Worm (Caenorhabditis elegans) whole organism, young adult: ENCODE measurements around the gene gmap-1.

Experiments used
- B0261.1 ChIP-seq: sonication (generic microtip); optimal IDR thresholded peaks from 2 replicates; lab custom pipeline; 2016; ENCODE audit warnings: mild to moderate bottlenecking, missing genetic modification characterization, moderate library complexity, missing compliant biosample characterization
- B0336.3 ChIP-seq: fragments of 200-800 bp; sonication (Bioruptor generic); IDR thresholded peaks from 2 replicates; pipeline ENCODE4 v1.3.6; 2022; ENCODE audit warnings: missing genetic modification characterization, missing compliant biosample characterization
- D2030.7 ChIP-seq: fragments of 200-800 bp; sonication (Bioruptor generic); IDR thresholded peaks from 2 replicates; pipeline ENCODE4 v1.3.6; 2022; ENCODE audit warnings: missing genetic modification reagents, missing genetic modification characterization, missing compliant biosample characterization
- F22D6.2 ChIP-seq: sonication (generic microtip); optimal IDR thresholded peaks from 2 replicates; lab custom pipeline; 2016; ENCODE audit warnings: mild to moderate bottlenecking, missing genetic modification characterization, missing compliant biosample characterization
- F23B12.7 ChIP-seq: sonication (generic microtip); optimal IDR thresholded peaks from 2 replicates; lab custom pipeline; 2017; ENCODE audit warnings: missing genetic modification characterization, mild to moderate bottlenecking, missing compliant biosample characterization, antibody characterized with exemption, moderate library complexity; ENCODE audit not compliant: insufficient read depth
- F52B5.7 ChIP-seq: sonication (generic microtip); optimal IDR thresholded peaks from 2 replicates; lab custom pipeline; 2016; ENCODE audit warnings: mild to moderate bottlenecking, missing genetic modification characterization, missing compliant biosample characterization
- F55B11.4 ChIP-seq: sonication (generic microtip); optimal IDR thresholded peaks from 2 replicates; lab custom pipeline; 2016; ENCODE audit warnings: missing compliant biosample characterization, missing genetic modification characterization, borderline replicate concordance; ENCODE audit not compliant: insufficient read depth
- T07F8.4 ChIP-seq: sonication (generic microtip); optimal IDR thresholded peaks from 2 replicates; lab custom pipeline; 2016; ENCODE audit warnings: mild to moderate bottlenecking, missing genetic modification characterization, moderate library complexity, missing compliant biosample characterization
- T26A5.8 ChIP-seq: sonication (generic microtip); optimal IDR thresholded peaks from 2 replicates; lab custom pipeline; 2016; ENCODE audit warnings: missing genetic modification characterization, missing compliant biosample characterization
- Y53G8AR.9 ChIP-seq: fragments of 200-800 bp; sonication (Bioruptor generic); conservative IDR thresholded peaks from 2 replicates; pipeline ENCODE4 v1.3.6; 2022; ENCODE audit warnings: missing genetic modification reagents, missing genetic modification characterization, missing compliant biosample characterization
- Y67H2A.10 ChIP-seq: fragments of 200-800 bp; sonication (Bioruptor generic); conservative IDR thresholded peaks from 2 replicates; pipeline ENCODE4 v1.3.6; 2022; ENCODE audit warnings: missing genetic modification reagents, missing genetic modification characterization, missing compliant biosample characterization
- Y95B8A.8 ChIP-seq: fragments of 200-800 bp; sonication (Bioruptor generic); IDR thresholded peaks from 2 replicates; pipeline ENCODE4 v1.3.6; 2022; ENCODE audit warnings: missing genetic modification reagents, missing genetic modification characterization, missing compliant biosample characterization
- ZK185.1 ChIP-seq: sonication (generic microtip); optimal IDR thresholded peaks from 2 replicates; lab custom pipeline; 2016; ENCODE audit warnings: mild to moderate bottlenecking, missing genetic modification characterization, missing compliant biosample characterization; ENCODE audit not compliant: poor library complexity, severe bottlenecking
- aptf-2 ChIP-seq: fragments of 200-800 bp; sonication (Bioruptor generic); conservative IDR thresholded peaks from 2 replicates; pipeline ENCODE4 v1.3.6; 2022; ENCODE audit warnings: missing genetic modification reagents, missing genetic modification characterization, missing compliant biosample characterization
- aptf-3 ChIP-seq: fragments of 200-800 bp; sonication (Bioruptor generic); IDR thresholded peaks from 2 replicates; pipeline ENCODE4 v1.3.6; 2022; ENCODE audit warnings: missing genetic modification characterization, missing compliant biosample characterization
- attf-5 ChIP-seq: fragments of 200-800 bp; sonication (Bioruptor generic); optimal IDR thresholded peaks from 2 replicates; lab custom pipeline; 2018; ENCODE audit warnings: mild to moderate bottlenecking, missing genetic modification characterization, missing compliant biosample characterization
- attf-6 ChIP-seq: fragments of 200-800 bp; sonication (Bioruptor generic); IDR thresholded peaks from 2 replicates; pipeline ENCODE4 v1.3.6; 2022; ENCODE audit warnings: missing genetic modification reagents, missing genetic modification characterization, missing compliant biosample characterization
- bed-1 ChIP-seq: fragments of 200-800 bp; sonication (Bioruptor generic); IDR thresholded peaks from 2 replicates; pipeline ENCODE4 v1.3.6; 2022; ENCODE audit warnings: missing genetic modification reagents, missing genetic modification characterization, missing compliant biosample characterization
- bed-2 ChIP-seq: fragments of 200-800 bp; sonication (Bioruptor generic); IDR thresholded peaks from 2 replicates; pipeline ENCODE4 v1.3.6; 2022; ENCODE audit warnings: missing genetic modification reagents, missing genetic modification characterization, missing compliant biosample characterization
- ccch-3 ChIP-seq: fragments of 200-800 bp; sonication (Bioruptor generic); optimal IDR thresholded peaks from 2 replicates; lab custom pipeline; 2018; ENCODE audit warnings: mild to moderate bottlenecking, missing genetic modification characterization, missing compliant biosample characterization
- cebp-2 ChIP-seq: fragments of 200-800 bp; sonication (Bioruptor generic); IDR thresholded peaks from 2 replicates; pipeline ENCODE4 v1.3.6; 2022; ENCODE audit warnings: missing genetic modification characterization, missing compliant biosample characterization
- ceh-40 ChIP-seq: fragments of 200-800 bp; sonication (Bioruptor generic); IDR thresholded peaks from 2 replicates; pipeline ENCODE4 v1.3.6; 2022; ENCODE audit warnings: missing genetic modification characterization, missing compliant biosample characterization
- ceh-79 ChIP-seq: sonication (generic microtip); optimal IDR thresholded peaks from 2 replicates; lab custom pipeline; 2017; ENCODE audit warnings: mild to moderate bottlenecking, missing genetic modification characterization, missing compliant biosample characterization
- ceh-91 ChIP-seq: fragments of 200-800 bp; sonication (Bioruptor generic); IDR thresholded peaks from 2 replicates; pipeline ENCODE4 v1.3.6; 2022; ENCODE audit warnings: missing genetic modification reagents, missing genetic modification characterization, missing compliant biosample characterization
- dox-1 ChIP-seq: fragments of 200-800 bp; sonication (Bioruptor generic); IDR thresholded peaks from 2 replicates; pipeline ENCODE4 v1.3.6; 2022; ENCODE audit warnings: missing genetic modification reagents, missing genetic modification characterization, missing compliant biosample characterization
- efl-1 ChIP-seq: fragments of 150-350 bp; optimal IDR thresholded peaks from 2 replicates; lab custom pipeline; 2014; ENCODE audit warnings: missing biosample characterization, missing genetic modification reagents, missing genetic modification characterization
- egl-44 ChIP-seq: fragments of 200-800 bp; sonication (Bioruptor generic); IDR thresholded peaks from 2 replicates; pipeline ENCODE4 v1.3.6; 2022; ENCODE audit warnings: missing genetic modification reagents, missing genetic modification characterization, missing compliant biosample characterization
- egrh-3 ChIP-seq: fragments of 200-800 bp; sonication (Bioruptor generic); IDR thresholded peaks from 2 replicates; pipeline ENCODE4 v1.3.6; 2022; ENCODE audit warnings: missing genetic modification reagents, missing genetic modification characterization, missing compliant biosample characterization
- ekl-4 ChIP-seq: fragments of 200-800 bp; sonication (Bioruptor generic); IDR thresholded peaks from 2 replicates; pipeline ENCODE4 v1.3.6; 2022; ENCODE audit warnings: missing genetic modification reagents, missing genetic modification characterization, missing compliant biosample characterization
- fkh-3 ChIP-seq: sonication (generic microtip); optimal IDR thresholded peaks from 2 replicates; lab custom pipeline; 2016; ENCODE audit warnings: mild to moderate bottlenecking, missing genetic modification characterization, missing compliant biosample characterization
- hmg-20 ChIP-seq: fragments of 200-800 bp; sonication (Bioruptor generic); IDR thresholded peaks from 2 replicates; pipeline ENCODE4 v1.3.6; 2022; ENCODE audit warnings: missing genetic modification reagents, missing genetic modification characterization, missing compliant biosample characterization
- let-526 ChIP-seq: fragments of 200-800 bp; sonication (Bioruptor generic); IDR thresholded peaks from 2 replicates; pipeline ENCODE4 v1.3.6; 2022; ENCODE audit warnings: missing genetic modification reagents, missing genetic modification characterization, missing compliant biosample characterization
- lin-35 ChIP-seq, 3 experiments: fragments of 150-350 bp in 2 of 3; sonication (generic microtip) in 1 of 3; optimal IDR thresholded peaks; 2 replicates each; lab custom pipeline; 2014 to 2018; ENCODE audit warnings: missing biosample characterization in 3 of 3, missing genetic modification characterization in 3 of 3, missing genetic modification reagents in 3 of 3
- lin-54 ChIP-seq: fragments of 200-800 bp; sonication (Bioruptor generic); optimal IDR thresholded peaks from 2 replicates; lab custom pipeline; 2018; ENCODE audit warnings: mild to moderate bottlenecking, missing genetic modification characterization, missing compliant biosample characterization
- lsl-1 ChIP-seq: fragments of 200-800 bp; sonication (Bioruptor generic); optimal IDR thresholded peaks from 2 replicates; lab custom pipeline; 2018; ENCODE audit warnings: mild to moderate bottlenecking, missing genetic modification characterization, moderate library complexity, missing compliant biosample characterization
- mel-28 ChIP-seq: sonication (generic microtip); optimal IDR thresholded peaks from 2 replicates; lab custom pipeline; 2016; ENCODE audit warnings: borderline replicate concordance, mild to moderate bottlenecking, missing genetic modification characterization, missing compliant biosample characterization
- mes-4 ChIP-seq: sonication (generic microtip); optimal IDR thresholded peaks from 2 replicates; lab custom pipeline; 2016; ENCODE audit warnings: missing genotype, missing genetic modification characterization, missing compliant biosample characterization
- nfya-2 ChIP-seq: fragments of 200-800 bp; sonication (Bioruptor generic); IDR thresholded peaks from 2 replicates; pipeline ENCODE4 v1.3.6; 2022; ENCODE audit warnings: missing genetic modification reagents, missing genetic modification characterization, missing compliant biosample characterization
- nhr-120 ChIP-seq: fragments of 200-800 bp; sonication (Bioruptor generic); IDR thresholded peaks from 2 replicates; pipeline ENCODE4 v1.3.6; 2022; ENCODE audit warnings: missing genetic modification characterization, missing compliant biosample characterization
- nhr-179 ChIP-seq: sonication (generic microtip); optimal IDR thresholded peaks from 2 replicates; lab custom pipeline; 2016; ENCODE audit warnings: mild to moderate bottlenecking, missing genetic modification characterization, missing compliant biosample characterization
- nhr-27 ChIP-seq: fragments of 200-800 bp; sonication (Bioruptor generic); optimal IDR thresholded peaks from 2 replicates; lab custom pipeline; 2018; ENCODE audit warnings: mild to moderate bottlenecking, missing genetic modification characterization, moderate library complexity, missing compliant biosample characterization
- pbrm-1 ChIP-seq: fragments of 200-800 bp; sonication (Bioruptor generic); IDR thresholded peaks from 2 replicates; pipeline ENCODE4 v1.3.6; 2022; ENCODE audit warnings: missing genetic modification reagents, missing genetic modification characterization, missing compliant biosample characterization
- rec-8 ChIP-seq, 2 experiments: sonication (generic microtip); optimal IDR thresholded peaks; 2 replicates each; lab custom pipeline; 2016; ENCODE audit warnings: mild to moderate bottlenecking in 2 of 2, missing genetic modification characterization in 2 of 2, missing genetic modification reagents in 2 of 2, missing genotype in 2 of 2, missing biosample characterization in 1 of 2, missing compliant biosample characterization in 1 of 2, moderate library complexity in 1 of 2
- snpc-4 ChIP-seq, 5 experiments: fragments of 150-350 bp in 1 of 5; sonication (generic microtip) in 4 of 5; optimal IDR thresholded peaks; 2 replicates each; lab custom pipeline; 2014 to 2018; ENCODE audit warnings: missing genetic modification characterization in 5 of 5, missing biosample characterization in 3 of 5, antibody characterized with exemption in 2 of 5, mild to moderate bottlenecking in 2 of 5, missing compliant biosample characterization in 2 of 5, missing genotype in 2 of 5, moderate library complexity in 2 of 5, missing genetic modification reagents in 1 of 5
- tbx-9 ChIP-seq: sonication (generic microtip); optimal IDR thresholded peaks from 2 replicates; lab custom pipeline; 2016; ENCODE audit warnings: borderline replicate concordance, missing genetic modification characterization, inconsistent platforms, missing compliant biosample characterization
- xnd-1 ChIP-seq: sonication (generic microtip); optimal IDR thresholded peaks from 2 replicates; lab custom pipeline; 2016; ENCODE audit warnings: missing genotype, missing genetic modification reagents, missing genetic modification characterization, missing compliant biosample characterization
- zim-3 ChIP-seq: sonication (generic microtip); optimal IDR thresholded peaks from 2 replicates; lab custom pipeline; 2017; ENCODE audit warnings: mild to moderate bottlenecking, missing genetic modification characterization, moderate library complexity, missing compliant biosample characterization
- ztf-22 ChIP-seq: fragments of 200-800 bp; sonication (Bioruptor generic); optimal IDR thresholded peaks from 2 replicates; lab custom pipeline; 2018; ENCODE audit warnings: mild to moderate bottlenecking, missing genetic modification characterization, moderate library complexity, missing compliant biosample characterization
- ztf-3 ChIP-seq: fragments of 200-800 bp; sonication (Bioruptor generic); optimal IDR thresholded peaks from 2 replicates; lab custom pipeline; 2018; ENCODE audit warnings: mild to moderate bottlenecking, missing genetic modification characterization, missing compliant biosample characterization

gmap-1 gene

ce11 chrX:12942296-12942695, 7.5 kb upstream of the gmap-1 start (continued):
- TF ChIP-seq nhr-120 (GFP tag; lab: Robert Waterston, UW), result no peak
- TF ChIP-seq tbx-9 (tag; lab: Kevin White, UChicago), result no peak
- TF ChIP-seq ccch-3 (GFP tag; lab: Kevin White, UChicago), result no peak
- TF ChIP-seq efl-1 (GFP tag; lab: Kevin White, UChicago), result no peak
- TF ChIP-seq bed-2 (GFP tag; lab: Robert Waterston, UW), result no peak
- no peak for TF ChIP-seq nfya-2 (GFP tag; lab: Robert Waterston, UW)
- TF ChIP-seq dox-1 (GFP tag; lab: Robert Waterston, UW), result no peak
- TF ChIP-seq attf-5 (GFP tag; lab: Kevin White, UChicago), result no peak
- no peak for TF ChIP-seq ceh-91 (GFP tag; lab: Robert Waterston, UW)
- no peak for TF ChIP-seq hmg-20
- TF ChIP-seq ekl-4 (GFP tag; lab: Robert Waterston, UW), result no peak
- TF ChIP-seq ceh-79 (tag; lab: Kevin White, UChicago), result no peak
- no peak for TF ChIP-seq aptf-2 (GFP tag; lab: Robert Waterston, UW)
- TF ChIP-seq mel-28 (tag; lab: Kevin White, UChicago), result no peak
- peak; percentile 16 for TF ChIP-seq T07F8.4 (tag; lab: Kevin White, UChicago)
- TF ChIP-seq pbrm-1 (GFP tag; lab: Robert Waterston, UW), result peak; percentile 68
- TF ChIP-seq ZK185.1, result peak; percentile 74
- TF ChIP-seq B0336.3 (GFP tag; lab: Robert Waterston, UW), result no peak
- peak; percentile 70 for TF ChIP-seq B0261.1 (tag; lab: Kevin White, UChicago)
- no peak for TF ChIP-seq ceh-40 (GFP tag; lab: Robert Waterston, UW)
- no peak for TF ChIP-seq zim-3 (tag; lab: Kevin White, UChicago)
- TF ChIP-seq attf-6 (GFP tag; lab: Robert Waterston, UW), result no peak
- TF ChIP-seq rec-8 (tag; optimal IDR thresholded peaks at IDR 0.05; lab: Kevin White, UChicago), result no peak
- TF ChIP-seq fkh-3 (tag; lab: Kevin White, UChicago), result no peak
- TF ChIP-seq lin-35 (GFP tag; optimal IDR thresholded peaks at IDR 0.05; lab: Kevin White, UChicago), result no peak
- TF ChIP-seq ztf-3 (GFP tag; lab: Kevin White, UChicago), result no peak
- peak; percentile 37; the same call in 1 of the 2 replicates for TF ChIP-seq egrh-3 (GFP tag; lab: Robert Waterston, UW)
- TF ChIP-seq mes-4 (tag; lab: Kevin White, UChicago), result peak; percentile 16
- TF ChIP-seq nhr-27, result no peak
- no peak for TF ChIP-seq lsl-1 (GFP tag; lab: Kevin White, UChicago)
- no peak for TF ChIP-seq T26A5.8 (tag; lab: Kevin White, UChicago)
- TF ChIP-seq Y67H2A.10, result no peak
- TF ChIP-seq F52B5.7, result no peak
- peak; percentile 43 for TF ChIP-seq snpc-4 (GFP tag; optimal IDR thresholded peaks at IDR 0.05; lab: Kevin White, UChicago)
- no peak for TF ChIP-seq snpc-4 (tag; optimal IDR thresholded peaks at IDR 0.05; lab: Kevin White, UChicago)
- TF ChIP-seq nhr-179 (tag; lab: Kevin White, UChicago), result no peak
- TF ChIP-seq F22D6.2 (tag; lab: Kevin White, UChicago), result no peak
- TF ChIP-seq bed-1 (GFP tag; lab: Robert Waterston, UW), result no peak
- no peak for TF ChIP-seq Y53G8AR.9 (GFP tag; lab: Robert Waterston, UW)
- no peak; the same call in 1 of the 2 replicates for TF ChIP-seq egl-44 (GFP tag; lab: Robert Waterston, UW)
- no peak for TF ChIP-seq F55B11.4
- TF ChIP-seq lin-54 (GFP tag; lab: Kevin White, UChicago), result no peak
- TF ChIP-seq let-526, result no peak
- TF ChIP-seq aptf-3 (GFP tag; lab: Robert Waterston, UW), result no peak
- TF ChIP-seq Y95B8A.8 (GFP tag; lab: Robert Waterston, UW), result no peak
- TF ChIP-seq ztf-22, result no peak
- no peak for TF ChIP-seq F23B12.7 (tag; lab: Kevin White, UChicago)
- TF ChIP-seq cebp-2 (GFP tag; lab: Robert Waterston, UW), result no peak
- no peak for TF ChIP-seq xnd-1
- peak; percentile 34; the same call in 1 of the 2 replicates for TF ChIP-seq D2030.7
